Fruit fly (Drosophila melanogaster) whole organism, embryonic: Measurements from ENCODE around the gene CenB1A.
A peak's percentile ranks its signal among the peaks of the same experiment; 100 is the strongest.

Experiments
- Atf-2 ChIP-seq: fragments of 200-800 bp; sonication (Bioruptor generic); optimal IDR thresholded peaks from 2 replicates; lab custom pipeline; 2016; ENCODE audit warnings: missing biosample characterization, missing genetic modification characterization
- B-H2 ChIP-seq: fragments of 200-800 bp; sonication (Bioruptor generic); optimal IDR thresholded peaks from 2 replicates; lab custom pipeline; 2018; ENCODE audit warnings: missing biosample characterization, mild to moderate bottlenecking, missing genetic modification characterization
- CG10462 ChIP-seq: fragments of 200-800 bp; sonication (Bioruptor generic); optimal IDR thresholded peaks from 2 replicates; lab custom pipeline; 2016; ENCODE audit warnings: missing biosample characterization, missing genetic modification characterization
- CG10654 ChIP-seq: fragments of 200-800 bp; sonication (Bioruptor generic); optimal IDR thresholded peaks from 2 replicates; lab custom pipeline; 2016; ENCODE audit warnings: missing biosample characterization, missing genetic modification characterization
- CG11247 ChIP-seq: fragments of 200-800 bp; sonication (Bioruptor generic); IDR thresholded peaks from 2 replicates; pipeline ENCODE4 v1.3.6; 2022; ENCODE audit warnings: missing biosample characterization, missing genetic modification characterization
- CG12219 ChIP-seq: fragments of 200-800 bp; sonication (Bioruptor generic); optimal IDR thresholded peaks from 3 replicates; lab custom pipeline; 2018; ENCODE audit warnings: missing biosample characterization, mild to moderate bottlenecking, missing genetic modification characterization
- CG12391 ChIP-seq: fragments of 200-800 bp; sonication (Bioruptor generic); optimal IDR thresholded peaks from 3 replicates; lab custom pipeline; 2018; ENCODE audit warnings: missing biosample characterization, mild to moderate bottlenecking, missing genetic modification characterization, moderate library complexity
- CG12744 ChIP-seq: fragments of 200-800 bp; sonication (Bioruptor generic); optimal IDR thresholded peaks from 2 replicates; lab custom pipeline; 2016; ENCODE audit warnings: missing biosample characterization, missing genetic modification characterization
- CG13624 ChIP-seq: fragments of 200-800 bp; sonication (Bioruptor generic); optimal IDR thresholded peaks from 2 replicates; lab custom pipeline; 2016; ENCODE audit warnings: missing biosample characterization, missing genetic modification characterization
- CG14667 ChIP-seq: fragments of 200-800 bp; sonication (Bioruptor generic); IDR thresholded peaks from 2 replicates; pipeline ENCODE4 v1.3.6; 2022; ENCODE audit warnings: missing biosample characterization, missing genetic modification characterization
- CG15269 ChIP-seq: fragments of 200-800 bp; sonication (Bioruptor generic); optimal IDR thresholded peaks from 2 replicates; lab custom pipeline; 2018; ENCODE audit warnings: missing biosample characterization, mild to moderate bottlenecking, missing genetic modification characterization, moderate library complexity
- CG16779 ChIP-seq: fragments of 200-800 bp; sonication (Bioruptor generic); IDR thresholded peaks from 2 replicates; pipeline ENCODE4 v1.3.6; 2022; ENCODE audit warnings: missing biosample characterization, missing genetic modification characterization
- CG17612 ChIP-seq: fragments of 200-800 bp; sonication (Bioruptor generic); IDR thresholded peaks from 2 replicates; pipeline ENCODE4 v1.3.6; 2022; ENCODE audit warnings: missing biosample characterization, missing genetic modification characterization
- CG17829 ChIP-seq: fragments of 200-800 bp; optimal IDR thresholded peaks from 2 replicates; lab custom pipeline; 2019; ENCODE audit warnings: missing biosample characterization, mild to moderate bottlenecking, missing genetic modification characterization, moderate library complexity
- CG18262 ChIP-seq: fragments of 200-800 bp; optimal IDR thresholded peaks from 3 replicates; lab custom pipeline; 2019; ENCODE audit warnings: missing biosample characterization, mild to moderate bottlenecking, missing genetic modification characterization, moderate library complexity
- CG18599 ChIP-seq: fragments of 200-800 bp; sonication (Bioruptor generic); optimal IDR thresholded peaks from 3 replicates; lab custom pipeline; 2017; ENCODE audit warnings: missing biosample characterization, missing genetic modification characterization, mild to moderate bottlenecking, moderate library complexity, missing genetic modification reagents
- CG31224 ChIP-seq: fragments of 200-800 bp; sonication (Bioruptor generic); IDR thresholded peaks from 2 replicates; pipeline ENCODE4 v1.3.6; 2022; ENCODE audit warnings: missing biosample characterization, missing genetic modification characterization
- CG31441 ChIP-seq: fragments of 200-800 bp; sonication (Bioruptor generic); IDR thresholded peaks from 2 replicates; pipeline ENCODE4 v1.3.6; 2022; ENCODE audit warnings: missing biosample characterization, missing genetic modification characterization
- CG32767 ChIP-seq: fragments of 200-800 bp; sonication (Bioruptor generic); IDR thresholded peaks from 2 replicates; pipeline ENCODE4 v1.3.6; 2022; ENCODE audit warnings: missing biosample characterization, missing genetic modification characterization
- CG32772 ChIP-seq: fragments of 200-800 bp; sonication (Bioruptor generic); IDR thresholded peaks from 2 replicates; pipeline ENCODE4 v1.3.6; 2022; ENCODE audit warnings: missing biosample characterization, missing genetic modification characterization
- CG34376 ChIP-seq: fragments of 200-800 bp; sonication (Bioruptor generic); optimal IDR thresholded peaks from 2 replicates; lab custom pipeline; 2018; ENCODE audit warnings: missing biosample characterization, mild to moderate bottlenecking, missing genetic modification characterization
- CG3838 ChIP-seq: fragments of 200-800 bp; sonication (Bioruptor generic); optimal IDR thresholded peaks from 3 replicates; lab custom pipeline; 2016; ENCODE audit warnings: missing biosample characterization, missing genetic modification characterization
- CG5953 ChIP-seq: fragments of 200-800 bp; sonication (Bioruptor generic); IDR thresholded peaks from 2 replicates; pipeline ENCODE4 v1.3.6; 2022; ENCODE audit warnings: missing biosample characterization, missing genetic modification characterization
- CG6813 ChIP-seq: fragments of 200-800 bp; sonication (Bioruptor generic); optimal IDR thresholded peaks from 2 replicates; lab custom pipeline; 2017; ENCODE audit warnings: missing biosample characterization, missing genetic modification characterization, mild to moderate bottlenecking, moderate library complexity, missing genetic modification reagents
- Dip3 ChIP-seq: fragments of 200-800 bp; sonication (Bioruptor generic); optimal IDR thresholded peaks from 3 replicates; lab custom pipeline; 2016; ENCODE audit warnings: missing biosample characterization, missing genetic modification characterization
- Drgx ChIP-seq: fragments of 200-800 bp; sonication (Bioruptor generic); IDR thresholded peaks from 2 replicates; pipeline ENCODE4 v1.3.6; 2022; ENCODE audit warnings: missing biosample characterization, missing genetic modification characterization
- Ets65A ChIP-seq: fragments of 200-800 bp; sonication (Bioruptor generic); peaks from one replicate; lab custom pipeline; 2016; ENCODE audit warnings: missing biosample characterization, missing genetic modification characterization
- Fer3 ChIP-seq: fragments of 200-800 bp; sonication (Bioruptor generic); optimal IDR thresholded peaks from 2 replicates; lab custom pipeline; 2018; ENCODE audit warnings: missing biosample characterization, mild to moderate bottlenecking, missing genetic modification characterization, moderate library complexity
- HLH4C ChIP-seq: fragments of 200-800 bp; sonication (Bioruptor generic); IDR thresholded peaks from 3 replicates; pipeline ENCODE4 v1.3.6; 2022; ENCODE audit warnings: missing biosample characterization, missing genetic modification characterization; ENCODE audit not compliant: partially characterized antibody
- Hmr ChIP-seq: fragments of 200-800 bp; sonication (Bioruptor generic); optimal IDR thresholded peaks from 3 replicates; lab custom pipeline; 2017; ENCODE audit warnings: mild to moderate bottlenecking, missing biosample characterization, missing genetic modification reagents, missing genetic modification characterization
- Hr3 ChIP-seq: fragments of 200-800 bp; sonication (Bioruptor generic); optimal IDR thresholded peaks from 3 replicates; lab custom pipeline; 2016; ENCODE audit warnings: missing biosample characterization, missing genetic modification characterization
- Kr ChIP-seq: fragments of 200-800 bp; sonication (Bioruptor generic); optimal IDR thresholded peaks from 2 replicates; lab custom pipeline; 2017; ENCODE audit warnings: missing biosample characterization, mild to moderate bottlenecking, missing genetic modification characterization
- Nf-YA ChIP-seq: fragments of 200-800 bp; sonication (Bioruptor generic); IDR thresholded peaks from 2 replicates; pipeline ENCODE4 v1.3.6; 2022; ENCODE audit warnings: missing biosample characterization, missing genetic modification characterization
- Poxn ChIP-seq: fragments of 200-800 bp; sonication (Bioruptor generic); IDR thresholded peaks from 2 replicates; pipeline ENCODE4 v1.3.6; 2022; ENCODE audit warnings: missing biosample characterization, missing genetic modification characterization
- cas ChIP-seq: fragments of 200-800 bp; sonication (Bioruptor generic); IDR thresholded peaks from 2 replicates; pipeline ENCODE4 v1.3.6; 2022; ENCODE audit warnings: missing biosample characterization, missing genetic modification characterization
- croc ChIP-seq: fragments of 200-800 bp; sonication (Bioruptor generic); conservative IDR thresholded peaks from 3 replicates; pipeline ENCODE4 v1.3.6; 2022; ENCODE audit warnings: missing biosample characterization, missing genetic modification characterization
- dm ChIP-seq: fragments of 200-800 bp; sonication (Bioruptor generic); optimal IDR thresholded peaks from 3 replicates; lab custom pipeline; 2016; ENCODE audit warnings: missing biosample characterization, missing genetic modification characterization
- dysf ChIP-seq: fragments of 200-800 bp; sonication (Bioruptor generic); IDR thresholded peaks from 3 replicates; pipeline ENCODE4 v1.3.6; 2022; ENCODE audit warnings: missing biosample characterization, missing genetic modification characterization
- gcm2 ChIP-seq: fragments of 200-800 bp; sonication (Bioruptor generic); optimal IDR thresholded peaks from 2 replicates; lab custom pipeline; 2016; ENCODE audit warnings: missing biosample characterization, missing genetic modification characterization
- ham ChIP-seq: fragments of 200-800 bp; sonication (Bioruptor generic); IDR thresholded peaks from 2 replicates; pipeline ENCODE4 v1.3.6; 2022; ENCODE audit warnings: missing biosample characterization, missing genetic modification characterization
- kay ChIP-seq: fragments of 200-800 bp; sonication (Bioruptor generic); optimal IDR thresholded peaks from 2 replicates; lab custom pipeline; 2016; ENCODE audit warnings: missing biosample characterization, missing genetic modification characterization
- lab ChIP-seq: fragments of 200-800 bp; sonication (Bioruptor generic); optimal IDR thresholded peaks from 3 replicates; lab custom pipeline; 2017; ENCODE audit warnings: missing biosample characterization, missing genetic modification characterization, mild to moderate bottlenecking, moderate library complexity, missing genetic modification reagents
- luna ChIP-seq: fragments of 200-800 bp; sonication (Bioruptor generic); optimal IDR thresholded peaks from 2 replicates; lab custom pipeline; 2016; ENCODE audit warnings: missing biosample characterization, missing genetic modification characterization
- nom ChIP-seq: fragments of 200-800 bp; sonication (Bioruptor generic); optimal IDR thresholded peaks from 2 replicates; lab custom pipeline; 2017; ENCODE audit warnings: missing biosample characterization, missing genetic modification characterization, mild to moderate bottlenecking, moderate library complexity, missing genetic modification reagents
- ranshi ChIP-seq: fragments of 200-800 bp; sonication (Bioruptor generic); IDR thresholded peaks from 2 replicates; pipeline ENCODE4 v1.3.6; 2022; ENCODE audit warnings: missing biosample characterization, missing genetic modification characterization
- sens-2 ChIP-seq: fragments of 200-800 bp; sonication (Bioruptor generic); IDR thresholded peaks from 2 replicates; pipeline ENCODE4 v1.3.6; 2022; ENCODE audit warnings: missing biosample characterization, missing genetic modification characterization
- tin ChIP-seq: fragments of 200-800 bp; sonication (Bioruptor generic); optimal IDR thresholded peaks from 3 replicates; lab custom pipeline; 2016; ENCODE audit warnings: missing biosample characterization, missing genetic modification characterization
- toy ChIP-seq: fragments of 200-800 bp; sonication (Bioruptor generic); IDR thresholded peaks from 2 replicates; pipeline ENCODE4 v1.3.6; 2022; ENCODE audit warnings: missing biosample characterization, missing genetic modification characterization
- tup ChIP-seq: fragments of 200-800 bp; sonication (Bioruptor generic); optimal IDR thresholded peaks from 2 replicates; lab custom pipeline; 2016; ENCODE audit warnings: missing biosample characterization, mild to moderate bottlenecking, missing genetic modification characterization, moderate library complexity
- vfl ChIP-seq: fragments of 200-800 bp; sonication (Bioruptor generic); optimal IDR thresholded peaks from 2 replicates; lab custom pipeline; 2016; ENCODE audit warnings: missing biosample characterization, missing genetic modification characterization

The CenB1A gene

DNA sequence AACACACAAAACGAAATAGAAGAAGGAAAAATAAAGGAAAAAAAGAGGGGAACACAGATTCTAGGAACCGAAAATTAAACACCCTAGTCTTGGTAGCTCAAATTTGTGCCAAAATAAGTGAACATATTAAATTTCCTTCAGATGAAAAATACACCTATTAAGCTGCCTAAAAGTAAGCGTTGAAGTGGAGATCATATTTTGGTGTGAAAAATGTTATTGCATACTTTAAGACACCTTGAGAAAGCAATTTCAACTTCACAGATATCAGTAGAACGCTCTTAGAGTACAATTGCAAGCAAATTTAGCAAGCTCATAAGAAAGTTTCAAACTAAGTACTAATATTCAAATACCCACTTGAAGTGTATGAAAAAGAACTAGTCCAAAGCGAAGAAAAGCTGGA, 7.5 kb upstream of the CenB1A start (continued):
- TF ChIP-seq Fer3 = peak; percentile 41
- TF ChIP-seq CG3838 (GFP tag; lab: Kevin White, UChicago) = no peak
- TF ChIP-seq vfl (GFP tag; lab: Kevin White, UChicago) = no peak
- TF ChIP-seq CG18599 (GFP tag; lab: Kevin White, UChicago) = peak; percentile 68
- no peak for TF ChIP-seq CG12391 (tag; lab: Kevin White, UChicago)
- no peak for TF ChIP-seq CG12744
- no peak for TF ChIP-seq HLH4C
- TF ChIP-seq dm (GFP tag; lab: Kevin White, UChicago) = no peak
- peak; percentile 24; the same call in 1 of the 3 replicates for TF ChIP-seq dysf (GFP tag; lab: Robert Waterston, UW)
- TF ChIP-seq Dip3 (GFP tag; lab: Kevin White, UChicago) = no peak
- TF ChIP-seq CG17829 (tag; lab: Kevin White, UChicago) = no peak
- no peak for TF ChIP-seq CG10654 (GFP tag; lab: Kevin White, UChicago)
- TF ChIP-seq luna (GFP tag; lab: Kevin White, UChicago) = no peak
- TF ChIP-seq Hr3 = no peak
- TF ChIP-seq ranshi (GFP tag; lab: Robert Waterston, UW) = no peak
- no peak for TF ChIP-seq CG11247 (GFP tag; lab: Robert Waterston, UW)
- TF ChIP-seq sens-2 (GFP tag; lab: Robert Waterston, UW) = no peak
- TF ChIP-seq cas (GFP tag; lab: Robert Waterston, UW) = no peak
- TF ChIP-seq CG6813 (GFP tag; lab: Kevin White, UChicago) = no peak
- no peak for TF ChIP-seq CG10462 (GFP tag; lab: Kevin White, UChicago)
- TF ChIP-seq CG17612 = 0 out of 2 replicates have a peak, but pooled peaks have one; percentile 32
- TF ChIP-seq, all 482 proteins: peak for 44

DNA sequence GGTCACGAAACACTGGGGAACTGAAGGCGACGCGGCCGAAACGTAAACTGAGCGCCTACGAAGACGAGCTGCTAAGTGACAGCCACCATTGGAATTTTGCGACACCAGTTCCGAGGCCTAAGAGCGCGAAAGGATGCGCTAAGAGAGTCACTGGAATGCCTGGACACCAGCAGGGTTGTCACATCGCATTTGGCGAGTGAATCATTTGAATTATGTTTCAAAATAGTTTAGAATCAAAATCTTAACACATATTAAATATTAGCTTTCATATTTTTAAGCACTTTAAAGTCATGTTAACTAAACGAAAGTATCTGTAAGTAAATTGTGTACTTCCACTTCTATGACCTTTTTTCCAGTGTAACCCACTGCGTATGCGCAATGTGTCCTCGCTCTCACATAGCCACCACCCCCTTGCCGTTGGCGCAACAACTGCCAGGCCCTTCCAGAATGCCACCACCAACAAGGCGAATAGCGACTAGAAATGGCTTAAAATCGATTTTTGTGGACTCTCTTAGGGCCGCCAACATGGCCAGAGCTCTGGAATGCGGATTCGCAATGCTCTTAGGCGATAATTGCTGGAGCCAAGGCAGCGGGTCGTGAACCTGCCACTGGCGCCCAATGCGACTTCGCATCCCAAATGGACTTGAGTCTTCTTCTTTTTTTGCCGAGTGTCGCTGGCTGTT, 5.4 kb upstream of the CenB1A start, which contains the start of gene Cow:
Cow (minus strand) TSS at position 51 of the 683 bp plus-strand sequence.
- TF ChIP-seq CG32767 (GFP tag; lab: Robert Waterston, UW) = peak; percentile 58; the same call in 1 of the 2 replicates
- TF ChIP-seq CG18262 = peak; percentile 31
- peak; percentile 51; the same call in 1 of the 2 replicates for TF ChIP-seq CG14667
- no peak for TF ChIP-seq croc (GFP tag; lab: Robert Waterston, UW)
- TF ChIP-seq gcm2 (GFP tag; lab: Kevin White, UChicago) = peak; percentile 26
- peak; percentile 36 for TF ChIP-seq Atf-2
- TF ChIP-seq Poxn (GFP tag; lab: Robert Waterston, UW) = no peak
- TF ChIP-seq CG12219 (GFP tag; lab: Kevin White, UChicago) = peak; percentile 18
- TF ChIP-seq nom (GFP tag; lab: Kevin White, UChicago) = no peak
- peak; percentile 59 for TF ChIP-seq CG34376 (GFP tag; lab: Kevin White, UChicago)
- peak; percentile 39; the same call in 1 of the 2 replicates for TF ChIP-seq CG31441 (GFP tag; lab: Robert Waterston, UW)
- peak; percentile 44 for TF ChIP-seq tin (GFP tag; lab: Kevin White, UChicago)
- peak; percentile 32; the same call in 1 of the 2 replicates for TF ChIP-seq Drgx (GFP tag; lab: Robert Waterston, UW)
- no peak for TF ChIP-seq ham (GFP tag; lab: Robert Waterston, UW)
- 0 out of 2 replicates have a peak, but pooled peaks have one; percentile 34 for TF ChIP-seq toy
- TF ChIP-seq Ets65A = peak; percentile 92
- peak; percentile 19; the same call in 1 of the 2 replicates for TF ChIP-seq Nf-YA (GFP tag; lab: Robert Waterston, UW)
- peak; percentile 53; the same call in 1 of the 2 replicates for TF ChIP-seq CG31224 (GFP tag; lab: Robert Waterston, UW)
- TF ChIP-seq Hmr (GFP tag; lab: Kevin White, UChicago) = peak; percentile 84
- peak; percentile 54 for TF ChIP-seq CG13624 (GFP tag; lab: Kevin White, UChicago)
- TF ChIP-seq CG15269 (tag; lab: Kevin White, UChicago) = peak; percentile 71
- TF ChIP-seq Kr (GFP tag; lab: Kevin White, UChicago) = no peak
- no peak for TF ChIP-seq CG16779 (GFP tag; lab: Robert Waterston, UW)
- peak; percentile 54; the same call in 1 of the 2 replicates for TF ChIP-seq CG32772
- peak; percentile 27 for TF ChIP-seq B-H2 (GFP tag; lab: Kevin White, UChicago)
- no peak for TF ChIP-seq CG5953 (GFP tag; lab: Robert Waterston, UW)
- peak; percentile 3 for TF ChIP-seq tup (GFP tag; lab: Kevin White, UChicago)
- TF ChIP-seq lab = peak; percentile 90
- peak; percentile 36 for TF ChIP-seq kay (GFP tag; lab: Kevin White, UChicago)
